Worm (Caenorhabditis elegans) whole organism, L4 larva: ENCODE data around the gene hda-6.

Experiments
- F37D6.2 ChIP-seq: sonication (generic microtip); optimal IDR thresholded peaks from 2 replicates; lab custom pipeline; 2016; ENCODE audit warnings: mild to moderate bottlenecking, missing genetic modification characterization, missing compliant biosample characterization
- F49E8.2 ChIP-seq: sonication (generic microtip); optimal IDR thresholded peaks from 2 replicates; lab custom pipeline; 2016; ENCODE audit warnings: missing compliant biosample characterization, mild to moderate bottlenecking, missing genetic modification characterization, borderline replicate concordance
- T26A8.4 ChIP-seq: fragments of 200-800 bp; sonication (Bioruptor generic); IDR thresholded peaks from 2 replicates; pipeline ENCODE4 v1.3.6; 2022; ENCODE audit warnings: missing genetic modification characterization, missing compliant biosample characterization
- Y105C5A.15 ChIP-seq: fragments of 200-800 bp; sonication (Bioruptor generic); IDR thresholded peaks from 2 replicates; pipeline ENCODE4 v1.3.6; 2022; ENCODE audit warnings: missing genetic modification characterization, missing compliant biosample characterization
- Y5F2A.4 ChIP-seq: fragments of 200-800 bp; sonication (Bioruptor generic); optimal IDR thresholded peaks from 2 replicates; lab custom pipeline; 2018; ENCODE audit warnings: mild to moderate bottlenecking, missing genetic modification characterization, missing compliant biosample characterization
- ZK337.2 ChIP-seq: fragments of 200-800 bp; sonication (Bioruptor generic); IDR thresholded peaks from 2 replicates; pipeline ENCODE4 v1.3.6; 2022; ENCODE audit warnings: missing genetic modification reagents, missing genetic modification characterization, missing compliant biosample characterization
- ZK546.5 ChIP-seq, 2 experiments: sonication (generic microtip); optimal IDR thresholded peaks; 2 replicates each; lab custom pipeline; 2017; ENCODE audit warnings: missing biosample characterization in 2 of 2, missing genetic modification characterization in 2 of 2
- aha-1 ChIP-seq: fragments of 150-350 bp; peaks from one replicate; lab custom pipeline; 2014; ENCODE audit warnings: missing biosample characterization, missing genetic modification characterization
- arid-1 ChIP-seq: fragments of 200-800 bp; sonication (Bioruptor generic); conservative IDR thresholded peaks from 2 replicates; pipeline ENCODE4 v1.3.6; 2022; ENCODE audit warnings: missing genetic modification reagents, missing genetic modification characterization, missing compliant biosample characterization
- ceh-20 ChIP-seq: fragments of 200-800 bp; sonication (Bioruptor generic); IDR thresholded peaks from 2 replicates; pipeline ENCODE4 v1.3.6; 2022; ENCODE audit warnings: missing genetic modification reagents, missing genetic modification characterization, missing compliant biosample characterization
- ceh-44 ChIP-seq: fragments of 200-800 bp; sonication (Bioruptor generic); IDR thresholded peaks from 2 replicates; pipeline ENCODE4 v1.3.6; 2022; ENCODE audit warnings: missing genetic modification reagents, missing genetic modification characterization, missing compliant biosample characterization
- ceh-62 ChIP-seq: sonication (generic microtip); optimal IDR thresholded peaks from 2 replicates; lab custom pipeline; 2017; ENCODE audit warnings: missing biosample characterization, missing genetic modification characterization
- daf-16 ChIP-seq, 3 experiments: sonication (generic microtip); optimal IDR thresholded peaks; 2 replicates each; lab custom pipeline; 2016 to 2017; ENCODE audit warnings: missing genetic modification characterization in 3 of 3, missing genetic modification reagents in 3 of 3, mild to moderate bottlenecking in 2 of 3, missing compliant biosample characterization in 2 of 3, missing biosample characterization in 1 of 3, moderate library complexity in 1 of 3
- dmd-6 ChIP-seq: fragments of 200-800 bp; sonication (Bioruptor generic); IDR thresholded peaks from 2 replicates; pipeline ENCODE4 v1.3.6; 2022; ENCODE audit warnings: missing genetic modification reagents, missing genetic modification characterization, missing compliant biosample characterization
- dpl-1 ChIP-seq: fragments of 150-350 bp; optimal IDR thresholded peaks from 2 replicates; lab custom pipeline; 2014; ENCODE audit warnings: missing biosample characterization, missing genetic modification reagents, missing genetic modification characterization
- duxl-1 ChIP-seq: sonication (generic microtip); optimal IDR thresholded peaks from 2 replicates; lab custom pipeline; 2016; ENCODE audit warnings: mild to moderate bottlenecking, missing genetic modification characterization, moderate library complexity, missing compliant biosample characterization; ENCODE audit not compliant: poor library complexity
- dve-1 ChIP-seq: sonication (generic microtip); optimal IDR thresholded peaks from 2 replicates; lab custom pipeline; 2017; ENCODE audit warnings: antibody characterized with exemption, mild to moderate bottlenecking, missing genetic modification characterization, missing compliant biosample characterization; ENCODE audit not compliant: insufficient read depth
- egl-43 ChIP-seq: fragments of 200-800 bp; sonication (Bioruptor generic); IDR thresholded peaks from 2 replicates; pipeline ENCODE4 v1.3.6; 2022; ENCODE audit warnings: missing genetic modification reagents, missing genetic modification characterization, missing compliant biosample characterization
- gei-8 ChIP-seq: fragments of 200-800 bp; sonication (Bioruptor generic); optimal IDR thresholded peaks from 2 replicates; lab custom pipeline; 2018; ENCODE audit warnings: mild to moderate bottlenecking, missing genetic modification characterization, missing compliant biosample characterization
- hif-1 ChIP-seq, 2 experiments: sonication (generic microtip); optimal IDR thresholded peaks; 2 replicates each; lab custom pipeline; 2016 to 2017; ENCODE audit warnings: missing compliant biosample characterization in 2 of 2, missing genetic modification characterization in 2 of 2, missing genetic modification reagents in 2 of 2, missing genotype in 2 of 2, mild to moderate bottlenecking in 1 of 2
- hlh-11 ChIP-seq: fragments of 200-800 bp; sonication (Bioruptor generic); optimal IDR thresholded peaks from 2 replicates; lab custom pipeline; 2018; ENCODE audit warnings: mild to moderate bottlenecking, missing genetic modification characterization, missing compliant biosample characterization
- hlh-30 ChIP-seq: sonication (generic microtip); optimal IDR thresholded peaks from 2 replicates; lab custom pipeline; 2017; ENCODE audit warnings: antibody characterized with exemption, mild to moderate bottlenecking, missing genetic modification characterization, missing compliant biosample characterization; ENCODE audit not compliant: insufficient read depth
- hmg-1.1 ChIP-seq: fragments of 200-800 bp; sonication (Bioruptor generic); IDR thresholded peaks from 2 replicates; pipeline ENCODE4 v1.3.6; 2022; ENCODE audit warnings: missing genetic modification reagents, missing genetic modification characterization, missing compliant biosample characterization
- lim-7 ChIP-seq: fragments of 200-800 bp; sonication (Bioruptor generic); IDR thresholded peaks from 2 replicates; pipeline ENCODE4 v1.3.6; 2022; ENCODE audit warnings: missing genetic modification characterization, missing compliant biosample characterization
- lin-29 ChIP-seq: fragments of 200-800 bp; sonication (Bioruptor generic); IDR thresholded peaks from 2 replicates; pipeline ENCODE4 v1.3.6; 2022; ENCODE audit warnings: missing genetic modification reagents, missing genetic modification characterization, missing compliant biosample characterization
- lin-38 ChIP-seq: fragments of 200-800 bp; sonication (Bioruptor generic); IDR thresholded peaks from 2 replicates; pipeline ENCODE4 v1.3.6; 2022; ENCODE audit warnings: missing genetic modification reagents, missing genetic modification characterization, missing compliant biosample characterization
- lin-39 ChIP-seq: fragments of 150-350 bp; optimal IDR thresholded peaks from 2 replicates; lab custom pipeline; 2014; ENCODE audit warnings: missing biosample characterization, missing genetic modification reagents, missing genetic modification characterization
- lsy-2 ChIP-seq, 2 experiments: fragments of 150-350 bp in 1 of 2; sonication (generic microtip) in 1 of 2; optimal IDR thresholded peaks; 2 replicates each; lab custom pipeline; 2014 to 2017; ENCODE audit warnings: missing biosample characterization in 2 of 2, missing genetic modification characterization in 2 of 2
- madf-5 ChIP-seq, 2 experiments: fragments of 200-800 bp; sonication (Bioruptor generic); IDR thresholded peaks; 2 replicates each; pipeline ENCODE4 v1.3.6; 2022; ENCODE audit warnings: missing compliant biosample characterization in 2 of 2, missing genetic modification characterization in 2 of 2
- madf-9 ChIP-seq: fragments of 200-800 bp; sonication (Bioruptor generic); conservative IDR thresholded peaks from 2 replicates; pipeline ENCODE4 v1.3.6; 2022; ENCODE audit warnings: missing genetic modification reagents, missing genetic modification characterization, missing compliant biosample characterization
- mep-1 ChIP-seq: fragments of 150-350 bp; sonication (generic microtip); optimal IDR thresholded peaks from 3 replicates; lab custom pipeline; 2014; ENCODE audit warnings: missing biosample characterization, missing genetic modification characterization
- mxl-3 ChIP-seq: fragments of 200-800 bp; sonication (Bioruptor generic); optimal IDR thresholded peaks from 2 replicates; lab custom pipeline; 2018; ENCODE audit warnings: mild to moderate bottlenecking, missing genetic modification characterization, missing compliant biosample characterization
- nhr-102 ChIP-seq: sonication (generic microtip); optimal IDR thresholded peaks from 2 replicates; lab custom pipeline; 2016; ENCODE audit warnings: mild to moderate bottlenecking, missing genetic modification characterization, moderate library complexity, missing compliant biosample characterization
- nhr-111 ChIP-seq: fragments of 200-800 bp; sonication (Bioruptor generic); optimal IDR thresholded peaks from 2 replicates; lab custom pipeline; 2018; ENCODE audit warnings: mild to moderate bottlenecking, missing genetic modification characterization, missing compliant biosample characterization
- nhr-48 ChIP-seq: sonication (generic microtip); optimal IDR thresholded peaks from 2 replicates; lab custom pipeline; 2016; ENCODE audit warnings: mild to moderate bottlenecking, missing genetic modification characterization, missing compliant biosample characterization
- pha-4 ChIP-seq, 2 experiments: fragments of 150-350 bp in 1 of 2; fragments of 200-800 bp in 1 of 2; sonication (Bioruptor generic) in 1 of 2; IDR thresholded peaks in 1 of 2; optimal IDR thresholded peaks in 1 of 2; 2 replicates each; pipeline versions ENCODE4 v1.3.6 to Lab custom; 2014 to 2022; ENCODE audit warnings: missing genetic modification characterization in 2 of 2, missing genetic modification reagents in 2 of 2, missing biosample characterization in 1 of 2, missing compliant biosample characterization in 1 of 2
- php-3 ChIP-seq: fragments of 200-800 bp; sonication (Bioruptor generic); IDR thresholded peaks from 2 replicates; pipeline ENCODE4 v1.3.6; 2022; ENCODE audit warnings: missing genetic modification reagents, missing genetic modification characterization, missing compliant biosample characterization
- rbr-2 ChIP-seq: sonication (generic microtip); optimal IDR thresholded peaks from 2 replicates; lab custom pipeline; 2016; ENCODE audit warnings: missing genotype, missing genetic modification characterization, missing compliant biosample characterization
- snpc-1.2 ChIP-seq: fragments of 200-800 bp; sonication (Bioruptor generic); IDR thresholded peaks from 2 replicates; pipeline ENCODE4 v1.3.6; 2022; ENCODE audit warnings: missing genetic modification reagents, missing genetic modification characterization, missing compliant biosample characterization
- tag-97 ChIP-seq: fragments of 200-800 bp; sonication (Bioruptor generic); IDR thresholded peaks from 2 replicates; pipeline ENCODE4 v1.3.6; 2022; ENCODE audit warnings: missing genetic modification characterization, missing compliant biosample characterization
- unc-39 ChIP-seq: sonication (generic microtip); optimal IDR thresholded peaks from 2 replicates; lab custom pipeline; 2017; ENCODE audit warnings: missing biosample characterization, missing genetic modification characterization
- unc-62 ChIP-seq, 3 experiments: fragments of 150-350 bp in 1 of 3; sonication (generic microtip); optimal IDR thresholded peaks in 2 of 3; peaks in 1 of 3; 1 replicate in 1 of 3; 2 replicates in 2 of 3; lab custom pipeline; 2014 to 2017; ENCODE audit warnings: missing biosample characterization in 3 of 3, missing genetic modification characterization in 3 of 3, missing genetic modification reagents in 3 of 3, missing genotype in 1 of 3
- zfp-3 ChIP-seq: fragments of 200-800 bp; sonication (Bioruptor generic); conservative IDR thresholded peaks from 2 replicates; pipeline ENCODE4 v1.3.6; 2022; ENCODE audit warnings: missing genetic modification reagents, missing genetic modification characterization, missing compliant biosample characterization
- zip-11 ChIP-seq: fragments of 200-800 bp; sonication (Bioruptor generic); IDR thresholded peaks from 2 replicates; pipeline ENCODE4 v1.3.6; 2022; ENCODE audit warnings: missing genetic modification characterization, missing compliant biosample characterization

Gene hda-6

ce11 chrIV:5334518-5334917 lies 29.6 kb downstream of the hda-6 start:
- TF ChIP-seq hif-1 (tag; optimal IDR thresholded peaks at IDR 0.05; lab: Kevin White, UChicago), result peak in 1 of 2 experiments; percentile 34
- TF ChIP-seq zip-11, result no peak
- peak; percentile 65 for TF ChIP-seq rbr-2 (tag; lab: Kevin White, UChicago)
- no peak for TF ChIP-seq F49E8.2
- TF ChIP-seq T26A8.4, result peak; percentile 70; the same call in 1 of the 2 replicates
- peak in 1 of 2 experiments; percentile 19 for TF ChIP-seq unc-62 (GFP tag; optimal IDR thresholded peaks at IDR 0.05 in 1 of 2; lab: Kevin White, UChicago)
- TF ChIP-seq unc-62 (tag; optimal IDR thresholded peaks at IDR 0.05; lab: Kevin White, UChicago), result no peak
- 0 out of 2 replicates have a peak, but pooled peaks have one; percentile 27 for TF ChIP-seq php-3
- TF ChIP-seq egl-43, result no peak
- peak; percentile 63; the same call in 1 of the 2 replicates for TF ChIP-seq arid-1
- peak; percentile 18 for TF ChIP-seq nhr-102 (tag; lab: Kevin White, UChicago)
- TF ChIP-seq gei-8 (GFP tag; lab: Kevin White, UChicago), result peak; percentile 24
- TF ChIP-seq lsy-2 (tag; optimal IDR thresholded peaks at IDR 0.05; lab: Kevin White, UChicago), result peak in 1 of 2 experiments; percentile 66
- TF ChIP-seq madf-9, result peak; percentile 34; the same call in 1 of the 2 replicates
- peak; percentile 49 for TF ChIP-seq hlh-11 (tag; lab: Kevin White, UChicago)
- peak; percentile 79 for TF ChIP-seq lin-38
- peak; percentile 19 for TF ChIP-seq F37D6.2 (tag; lab: Kevin White, UChicago)
- 0 out of 2 replicates have a peak, but pooled peaks have one; percentile 67 for TF ChIP-seq ceh-20 (GFP tag; lab: Robert Waterston, UW)
- TF ChIP-seq zfp-3, result no peak
- TF ChIP-seq nhr-48, result peak; percentile 4
- no peak for TF ChIP-seq lin-39
- peak; percentile 75; the same call in 1 of the 2 replicates for TF ChIP-seq pha-4 (GFP tag; IDR thresholded peaks at IDR 0.05; lab: Robert Waterston, UW)
- TF ChIP-seq pha-4 (tag; optimal IDR thresholded peaks at IDR 0.05; lab: Kevin White, UChicago), result no peak
- 0 out of 2 replicates have a peak, but pooled peaks have one; percentile 41 for TF ChIP-seq Y105C5A.15
- TF ChIP-seq hlh-30 (tag; lab: Kevin White, UChicago), result peak; percentile 47
- peak; percentile 25 for TF ChIP-seq mxl-3
- TF ChIP-seq hmg-1.1 (GFP tag; lab: Robert Waterston, UW), result peak; percentile 83
- TF ChIP-seq aha-1 (tag; lab: Kevin White, UChicago), result peak; percentile 12
- TF ChIP-seq ZK546.5 (tag; optimal IDR thresholded peaks at IDR 0.05; lab: Kevin White, UChicago), result no peak
- TF ChIP-seq ceh-44, result peak; percentile 73
- TF ChIP-seq ceh-62, result no peak
- TF ChIP-seq Y5F2A.4 (GFP tag; lab: Kevin White, UChicago), result peak; percentile 23
- no peak for TF ChIP-seq unc-39 (tag; lab: Kevin White, UChicago)
- TF ChIP-seq nhr-111 (GFP tag; lab: Kevin White, UChicago), result peak; percentile 64
- TF ChIP-seq dpl-1, result peak; percentile 4
- TF ChIP-seq tag-97 (GFP tag; lab: Robert Waterston, UW), result no peak
- no peak for TF ChIP-seq lin-29
- peak; percentile 96 for TF ChIP-seq snpc-1.2 (GFP tag; lab: Robert Waterston, UW)
- TF ChIP-seq madf-5 (GFP tag; IDR thresholded peaks at IDR 0.05; lab: Robert Waterston, UW), result no peak
- peak; percentile 61 for TF ChIP-seq dve-1
- TF ChIP-seq dmd-6 (GFP tag; lab: Robert Waterston, UW), result peak; percentile 58
- TF ChIP-seq lim-7 (GFP tag; lab: Robert Waterston, UW), result no peak
- TF ChIP-seq duxl-1 (tag; lab: Kevin White, UChicago), result peak; percentile 25
- peak; percentile 6 to 34 for TF ChIP-seq daf-16 (GFP tag; optimal IDR thresholded peaks at IDR 0.05; lab: Kevin White, UChicago)
- peak; percentile 50 for TF ChIP-seq daf-16 (tag; optimal IDR thresholded peaks at IDR 0.05; lab: Kevin White, UChicago)
- peak; percentile 71 for TF ChIP-seq ZK337.2 (GFP tag; lab: Robert Waterston, UW)
- peak; percentile 62 for TF ChIP-seq mep-1
